Fruit fly (Drosophila melanogaster) whole organism, adult: ENCODE measurements around the gene Irbp.

Source experiments
- CG11617 ChIP-seq: fragments of 200-800 bp; sonication (Bioruptor generic); optimal IDR thresholded peaks from 2 replicates; lab custom pipeline; 2017; ENCODE audit warnings: mild to moderate bottlenecking, missing biosample characterization, missing genetic modification reagents, missing genetic modification characterization
- CG12768 ChIP-seq: fragments of 200-800 bp; sonication (Bioruptor generic); optimal IDR thresholded peaks from 2 replicates; lab custom pipeline; 2017; ENCODE audit warnings: missing biosample characterization, missing genetic modification characterization, mild to moderate bottlenecking, moderate library complexity, missing genetic modification reagents
- CG14711 ChIP-seq: fragments of 200-800 bp; sonication (Bioruptor generic); optimal IDR thresholded peaks from 2 replicates; lab custom pipeline; 2018; ENCODE audit warnings: missing biosample characterization, mild to moderate bottlenecking, missing genetic modification characterization, moderate library complexity
- CG1620 ChIP-seq: fragments of 200-800 bp; sonication (Bioruptor generic); optimal IDR thresholded peaks from 2 replicates; lab custom pipeline; 2016; ENCODE audit warnings: missing biosample characterization, missing genetic modification characterization
- CG33017 ChIP-seq: fragments of 200-800 bp; sonication (Bioruptor generic); optimal IDR thresholded peaks from 2 replicates; lab custom pipeline; 2018; ENCODE audit warnings: missing biosample characterization, mild to moderate bottlenecking, missing genetic modification characterization, moderate library complexity
- CG5204 ChIP-seq: fragments of 200-800 bp; sonication (Bioruptor generic); optimal IDR thresholded peaks from 2 replicates; lab custom pipeline; 2016; ENCODE audit warnings: missing biosample characterization, missing genetic modification characterization
- CG7045 ChIP-seq: fragments of 200-800 bp; sonication (Bioruptor generic); optimal IDR thresholded peaks from 2 replicates; lab custom pipeline; 2017; ENCODE audit warnings: missing biosample characterization, mild to moderate bottlenecking, missing genetic modification characterization
- CG7101 ChIP-seq: fragments of 200-800 bp; sonication (Bioruptor generic); optimal IDR thresholded peaks from 2 replicates; lab custom pipeline; 2018; ENCODE audit warnings: missing biosample characterization, mild to moderate bottlenecking, missing genetic modification characterization, moderate library complexity
- Clk ChIP-seq: fragments of 200-800 bp; sonication (Bioruptor generic); optimal IDR thresholded peaks from 2 replicates; lab custom pipeline; 2017; ENCODE audit warnings: missing biosample characterization, missing genetic modification characterization
- Crg-1 ChIP-seq: fragments of 200-800 bp; sonication (Bioruptor generic); optimal IDR thresholded peaks from 2 replicates; lab custom pipeline; 2016; ENCODE audit warnings: missing biosample characterization, missing genetic modification characterization
- Hr96 ChIP-seq: fragments of 200-800 bp; sonication (Bioruptor generic); optimal IDR thresholded peaks from 2 replicates; lab custom pipeline; 2016; ENCODE audit warnings: missing biosample characterization, missing genetic modification characterization
- Mnt ChIP-seq: fragments of 200-800 bp; sonication (Bioruptor generic); optimal IDR thresholded peaks from 2 replicates; lab custom pipeline; 2016; ENCODE audit warnings: missing biosample characterization, mild to moderate bottlenecking, missing genetic modification characterization
- bab1 ChIP-seq: fragments of 200-800 bp; sonication (Bioruptor generic); optimal IDR thresholded peaks from 3 replicates; lab custom pipeline; 2019; ENCODE audit warnings: missing biosample characterization, mild to moderate bottlenecking, missing genetic modification characterization, moderate library complexity
- cic ChIP-seq: fragments of 200-800 bp; sonication (Bioruptor generic); optimal IDR thresholded peaks from 2 replicates; lab custom pipeline; 2017; ENCODE audit warnings: missing biosample characterization, mild to moderate bottlenecking, missing genetic modification characterization, moderate library complexity
- cnc ChIP-seq, 2 experiments: fragments of >200 bp; optimal IDR thresholded peaks; 2 replicates each; lab custom pipeline; 2017
- kay ChIP-seq: fragments of 200-800 bp; sonication (Bioruptor generic); peaks from one replicate; lab custom pipeline; 2016; ENCODE audit warnings: missing biosample characterization, missing genetic modification characterization, borderline replicate concordance
- ovo ChIP-seq: fragments of 200-800 bp; sonication (Bioruptor generic); optimal IDR thresholded peaks from 2 replicates; lab custom pipeline; 2016; ENCODE audit warnings: missing biosample characterization, missing genetic modification characterization
- pad ChIP-seq: fragments of 200-800 bp; sonication (Bioruptor generic); optimal IDR thresholded peaks from 3 replicates; lab custom pipeline; 2017; ENCODE audit warnings: missing biosample characterization, missing genetic modification characterization, mild to moderate bottlenecking, moderate library complexity, missing genetic modification reagents
- tj ChIP-seq: fragments of 200-800 bp; sonication (Bioruptor generic); optimal IDR thresholded peaks from 3 replicates; lab custom pipeline; 2017; ENCODE audit warnings: missing biosample characterization, mild to moderate bottlenecking, missing genetic modification characterization, moderate library complexity
- toe ChIP-seq: fragments of 200-800 bp; sonication (Bioruptor generic); optimal IDR thresholded peaks from 2 replicates; lab custom pipeline; 2016; ENCODE audit warnings: missing biosample characterization, missing genetic modification characterization

The Irbp gene

DNA sequence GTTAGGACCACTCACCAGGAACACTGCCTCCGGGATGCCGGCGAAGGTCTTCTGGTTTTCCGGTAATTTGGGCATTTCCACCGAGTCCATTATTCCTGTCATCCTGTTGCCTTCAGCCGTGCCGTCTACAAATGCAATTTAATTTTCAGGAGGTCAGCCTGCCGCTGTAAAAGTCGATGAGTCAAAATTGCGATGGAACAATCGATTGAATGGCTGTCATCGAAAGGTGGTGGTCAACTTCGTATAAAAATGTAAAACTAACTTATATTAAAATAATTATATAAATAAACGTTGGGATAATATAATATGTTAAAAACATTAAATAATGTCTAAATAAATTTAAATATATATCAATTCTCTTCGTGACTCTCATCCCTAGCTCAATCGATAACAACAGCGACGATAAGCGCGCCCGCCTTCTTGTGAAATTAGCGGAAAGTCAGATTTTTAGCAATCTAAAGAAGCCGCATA, at the start of gene Irbp, which contains the start of gene mgr:
TSS of gene Irbp (plus strand) at position 381 of the 471 bp plus-strand sequence.
TSS of gene mgr (minus strand) at position 209 of the 471 bp plus-strand sequence.
- TF ChIP-seq Hr96 (GFP tag; lab: Kevin White, UChicago) (peak; percentile 9), CG33017 (peak; percentile 91), tj (GFP tag; lab: Kevin White, UChicago) (peak; percentile 66), CG12768 (GFP tag; lab: Kevin White, UChicago) (peak; percentile 87), pad (GFP tag; lab: Kevin White, UChicago) (peak; percentile 76), cic (GFP tag; lab: Kevin White, UChicago) (peak; percentile 4), cnc (optimal IDR thresholded peaks at IDR 0.05; lab: Kevin White, UChicago) (no peak), CG7045 (GFP tag; lab: Kevin White, UChicago) (peak; percentile 92), CG5204 (GFP tag; lab: Kevin White, UChicago) (peak; percentile 55), CG11617 (GFP tag; lab: Kevin White, UChicago) (peak; percentile 91), CG14711 (peak; percentile 93), Clk (GFP tag; lab: Kevin White, UChicago) (peak; percentile 64), ovo (peak; percentile 71), kay (peak; percentile 76), Crg-1 (GFP tag; lab: Kevin White, UChicago) (peak; percentile 79), toe (GFP tag; lab: Kevin White, UChicago) (peak; percentile 59), bab1 (GFP tag; lab: Kevin White, UChicago) (peak; percentile 95), CG7101 (tag; lab: Kevin White, UChicago) (peak; percentile 96), Mnt (GFP tag; lab: Kevin White, UChicago) (peak; percentile 73), CG1620 (GFP tag; lab: Kevin White, UChicago) (peak; percentile 58)

DNA sequence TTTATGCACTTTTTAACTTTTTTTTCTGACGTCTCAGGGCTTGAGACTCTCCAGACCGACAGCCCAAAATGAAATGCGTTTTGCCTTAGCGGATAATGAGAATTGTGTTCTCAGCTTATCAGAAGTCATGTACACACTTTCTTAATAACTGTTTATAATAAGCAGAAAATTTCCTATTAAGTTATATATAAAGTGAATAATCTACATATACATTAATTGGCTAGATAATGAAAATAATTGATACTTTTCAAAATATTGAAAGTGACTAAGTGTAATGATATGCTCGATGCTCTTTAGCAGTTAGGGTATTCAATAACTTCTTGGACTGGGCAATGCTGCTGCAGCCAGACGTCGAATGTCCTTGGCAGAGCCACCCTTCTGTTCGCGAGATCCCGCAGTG, 47.9 kb upstream of the Irbp start:
- TF ChIP-seq Clk (GFP tag; lab: Kevin White, UChicago) = no peak

DNA sequence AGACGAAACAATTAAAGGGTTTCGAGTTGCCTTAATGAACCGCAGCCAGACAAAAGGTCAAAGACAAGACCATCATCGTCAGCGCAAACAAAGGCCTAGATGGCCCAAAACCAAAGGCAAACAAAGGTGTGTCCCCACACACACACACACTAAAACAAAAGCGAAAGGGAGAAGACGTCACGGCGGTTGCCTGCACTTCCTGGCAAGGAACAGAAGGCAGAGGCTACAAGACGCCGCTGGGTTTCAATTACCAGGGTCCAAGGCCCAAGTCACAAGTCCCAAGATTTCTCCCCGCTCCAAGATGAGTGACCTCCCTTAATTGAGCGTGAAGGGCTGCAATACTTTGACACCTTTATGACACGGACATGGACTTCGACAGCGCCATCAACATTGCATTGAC, 46.3 kb upstream of the Irbp start:
- TF ChIP-seq Mnt (GFP tag; lab: Kevin White, UChicago) = no peak
- no peak for TF ChIP-seq tj (GFP tag; lab: Kevin White, UChicago)
- no peak for TF ChIP-seq CG12768 (GFP tag; lab: Kevin White, UChicago)
- TF ChIP-seq CG7045 (GFP tag; lab: Kevin White, UChicago) = no peak
- TF ChIP-seq Hr96 (GFP tag; lab: Kevin White, UChicago) = no peak
- TF ChIP-seq ovo = no peak
- no peak for TF ChIP-seq CG5204 (GFP tag; lab: Kevin White, UChicago)
- no peak for TF ChIP-seq cnc (optimal IDR thresholded peaks at IDR 0.05; lab: Kevin White, UChicago)
- TF ChIP-seq CG33017 = no peak
- TF ChIP-seq pad (GFP tag; lab: Kevin White, UChicago) = no peak
- TF ChIP-seq Crg-1 (GFP tag; lab: Kevin White, UChicago) = no peak
- TF ChIP-seq cic (GFP tag; lab: Kevin White, UChicago) = no peak
- TF ChIP-seq CG14711 = no peak
- no peak for TF ChIP-seq CG11617 (GFP tag; lab: Kevin White, UChicago)
- no peak for TF ChIP-seq Clk (GFP tag; lab: Kevin White, UChicago)

DNA sequence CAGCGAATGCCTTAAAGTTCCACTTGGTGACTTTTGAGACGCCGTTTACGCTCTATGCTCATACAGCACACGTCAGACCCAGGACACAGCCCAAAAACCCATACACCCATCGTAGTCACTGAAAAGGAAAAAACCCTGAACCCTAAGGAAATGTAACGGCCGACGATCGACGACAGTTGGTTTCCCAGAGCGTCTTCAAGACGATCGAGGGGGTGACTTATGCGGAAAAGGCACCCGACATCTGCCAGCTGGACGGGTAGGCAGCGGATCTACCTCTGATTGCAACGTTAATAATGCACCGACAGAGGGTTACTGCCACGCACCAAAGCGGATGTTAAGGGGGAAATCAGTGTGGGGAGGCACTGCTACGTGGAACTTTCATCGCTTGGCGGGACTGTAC, 43.5 kb upstream of the Irbp start:
- TF ChIP-seq ovo = no peak
- TF ChIP-seq CG33017 = no peak
- TF ChIP-seq toe (GFP tag; lab: Kevin White, UChicago) = no peak
- no peak for TF ChIP-seq CG7101 (tag; lab: Kevin White, UChicago)
- TF ChIP-seq CG14711 = no peak
- TF ChIP-seq CG11617 (GFP tag; lab: Kevin White, UChicago) = no peak
- no peak for TF ChIP-seq CG5204 (GFP tag; lab: Kevin White, UChicago)
- no peak for TF ChIP-seq pad (GFP tag; lab: Kevin White, UChicago)
- TF ChIP-seq cic (GFP tag; lab: Kevin White, UChicago) = no peak

DNA sequence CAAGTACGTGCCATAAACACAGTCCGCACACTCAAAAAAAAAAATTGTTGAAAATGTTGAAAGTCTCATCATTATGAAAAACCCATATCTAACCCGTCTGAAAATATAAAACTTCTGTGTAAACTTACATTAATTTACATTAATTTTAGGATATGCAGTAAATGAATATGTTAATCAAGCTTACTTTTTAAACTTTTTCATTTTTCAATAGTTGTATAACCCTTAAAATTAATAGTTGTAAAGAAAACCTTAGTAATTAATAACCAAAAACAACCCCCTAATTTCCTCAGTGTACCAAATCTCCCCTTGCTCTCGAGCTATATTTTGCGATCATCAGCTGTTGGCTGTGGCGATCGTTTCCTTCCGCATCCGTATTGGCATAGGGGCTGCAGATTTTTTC, 41.1 kb upstream of the Irbp start:
- TF ChIP-seq Clk (GFP tag; lab: Kevin White, UChicago) (no peak), cnc (optimal IDR thresholded peaks at IDR 0.05; lab: Kevin White, UChicago) (no peak), CG14711 (no peak), Crg-1 (GFP tag; lab: Kevin White, UChicago) (no peak), CG12768 (GFP tag; lab: Kevin White, UChicago) (no peak), toe (GFP tag; lab: Kevin White, UChicago) (no peak), CG7101 (tag; lab: Kevin White, UChicago) (no peak), cic (GFP tag; lab: Kevin White, UChicago) (no peak), CG11617 (GFP tag; lab: Kevin White, UChicago) (no peak), CG33017 (no peak), Mnt (GFP tag; lab: Kevin White, UChicago) (no peak), pad (GFP tag; lab: Kevin White, UChicago) (no peak), CG5204 (GFP tag; lab: Kevin White, UChicago) (no peak), bab1 (GFP tag; lab: Kevin White, UChicago) (no peak), kay (no peak), Hr96 (GFP tag; lab: Kevin White, UChicago) (no peak), ovo (no peak), CG7045 (GFP tag; lab: Kevin White, UChicago) (no peak)

DNA sequence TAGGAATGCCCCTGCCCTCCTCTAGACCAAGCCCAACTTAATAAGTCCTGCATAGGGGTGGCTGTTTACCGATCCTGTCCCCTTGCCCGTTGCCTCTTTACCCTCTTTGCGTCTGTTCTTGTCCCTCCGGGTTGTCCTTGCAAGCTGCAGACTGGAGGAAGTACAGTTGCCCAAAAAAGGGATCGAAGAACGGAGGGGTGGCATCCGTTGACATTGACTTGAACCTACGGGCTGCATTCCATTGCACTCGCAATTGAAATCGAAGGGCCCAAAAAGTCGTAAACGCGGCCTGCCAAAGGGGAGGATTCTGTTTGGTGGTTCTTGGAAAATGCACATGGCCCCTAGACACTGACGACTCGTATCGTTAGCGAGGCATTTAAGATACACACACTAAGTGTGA, 39.5 kb upstream of the Irbp start:
- no peak for TF ChIP-seq Hr96 (GFP tag; lab: Kevin White, UChicago)
- TF ChIP-seq bab1 (GFP tag; lab: Kevin White, UChicago) = no peak
- no peak for TF ChIP-seq CG14711
- no peak for TF ChIP-seq cnc (optimal IDR thresholded peaks at IDR 0.05; lab: Kevin White, UChicago)
- TF ChIP-seq CG33017 = no peak
